Worm (Caenorhabditis elegans) whole organism, late embryonic: ENCODE results near the gene hpl-2.

Source experiments
- T23F11.4 ChIP-seq: fragments of 200-800 bp; sonication (Bioruptor generic); optimal IDR thresholded peaks from 2 replicates; lab custom pipeline; 2018; ENCODE audit warnings: mild to moderate bottlenecking, missing genetic modification characterization, missing compliant biosample characterization
- ceh-14 ChIP-seq: sonication (generic microtip); optimal IDR thresholded peaks from 2 replicates; lab custom pipeline; 2016; ENCODE audit warnings: missing genotype, missing genetic modification characterization, missing compliant biosample characterization
- hlh-30 ChIP-seq: sonication (generic microtip); optimal IDR thresholded peaks from 2 replicates; lab custom pipeline; 2017; ENCODE audit warnings: antibody characterized with exemption, missing genetic modification characterization, missing compliant biosample characterization; ENCODE audit not compliant: insufficient read depth
- pha-4 ChIP-seq: fragments of 150-350 bp; optimal IDR thresholded peaks from 2 replicates; lab custom pipeline; 2018; ENCODE audit warnings: missing biosample characterization, missing genetic modification reagents, missing genetic modification characterization
- pqm-1 ChIP-seq: sonication (generic microtip); optimal IDR thresholded peaks from 2 replicates; lab custom pipeline; 2016; ENCODE audit warnings: missing genetic modification characterization, missing compliant biosample characterization
- sox-4 ChIP-seq: sonication (generic microtip); optimal IDR thresholded peaks from 2 replicates; lab custom pipeline; 2017; ENCODE audit warnings: mild to moderate bottlenecking, missing genetic modification characterization, inconsistent platforms, missing compliant biosample characterization

DNA sequence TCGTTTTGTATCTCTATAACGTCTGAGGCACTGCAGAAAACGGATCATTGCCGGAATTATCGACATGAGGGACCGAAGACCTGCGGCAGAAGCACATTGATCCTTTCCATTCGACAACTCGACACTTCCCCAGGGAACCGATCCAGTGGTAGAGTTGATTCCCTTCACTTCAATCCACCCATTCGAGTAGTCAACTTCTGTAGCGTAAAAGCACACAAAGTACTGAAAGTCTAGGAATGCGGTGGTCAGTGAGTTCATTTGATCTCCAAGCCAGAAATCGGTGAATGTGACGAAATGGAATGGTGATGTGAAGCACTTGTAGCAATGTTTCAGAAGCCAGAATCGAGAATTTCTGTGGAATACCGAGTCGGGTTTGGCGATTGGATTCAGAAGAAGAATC, 50.8 kb downstream of the hpl-2 start:
- TF ChIP-seq pqm-1 (tag; lab: Kevin White, UChicago), result no peak
- no peak for TF ChIP-seq ceh-14
- TF ChIP-seq pha-4, result no peak
- no peak for TF ChIP-seq sox-4 (tag; lab: Kevin White, UChicago)
- TF ChIP-seq T23F11.4 (GFP tag; lab: Kevin White, UChicago), result no peak
- no peak for TF ChIP-seq hlh-30 (tag; lab: Kevin White, UChicago)
